Fruit fly (Drosophila melanogaster) whole organism, embryonic: ENCODE data around the gene aop.

Experiments
- Antp ChIP-seq: fragments of 200-800 bp; sonication (Bioruptor generic); optimal IDR thresholded peaks from 3 replicates; lab custom pipeline; 2016; ENCODE audit warnings: missing biosample characterization, missing genetic modification characterization
- Blimp-1 ChIP-seq: fragments of 200-800 bp; sonication (Bioruptor generic); optimal IDR thresholded peaks from 3 replicates; lab custom pipeline; 2018; ENCODE audit warnings: missing biosample characterization, missing genetic modification characterization, mild to moderate bottlenecking, moderate library complexity, missing genetic modification reagents
- CG11560 ChIP-seq: fragments of 200-800 bp; sonication (Bioruptor generic); IDR thresholded peaks from 3 replicates; pipeline ENCODE4 v1.3.6; 2022; ENCODE audit warnings: missing biosample characterization, missing genetic modification characterization
- CG1233 ChIP-seq: fragments of 200-800 bp; sonication (Bioruptor generic); optimal IDR thresholded peaks from 4 replicates; lab custom pipeline; 2018; ENCODE audit warnings: missing biosample characterization, mild to moderate bottlenecking, missing genetic modification characterization
- CG12744 ChIP-seq: fragments of 200-800 bp; sonication (Bioruptor generic); optimal IDR thresholded peaks from 2 replicates; lab custom pipeline; 2016; ENCODE audit warnings: missing biosample characterization, missing genetic modification characterization
- CG12942 ChIP-seq: fragments of 200-800 bp; sonication (Bioruptor generic); optimal IDR thresholded peaks from 3 replicates; lab custom pipeline; 2016; ENCODE audit warnings: missing biosample characterization, missing genetic modification characterization
- CG14014 ChIP-seq: fragments of 200-800 bp; sonication (Bioruptor generic); IDR thresholded peaks from 2 replicates; pipeline ENCODE4 v1.3.6; 2022; ENCODE audit warnings: missing biosample characterization, missing genetic modification characterization
- CG17385 ChIP-seq: fragments of 200-800 bp; sonication (Bioruptor generic); optimal IDR thresholded peaks from 3 replicates; lab custom pipeline; 2018; ENCODE audit warnings: missing biosample characterization, mild to moderate bottlenecking, missing genetic modification characterization
- CG17829 ChIP-seq: fragments of 200-800 bp; optimal IDR thresholded peaks from 2 replicates; lab custom pipeline; 2019; ENCODE audit warnings: missing biosample characterization, mild to moderate bottlenecking, missing genetic modification characterization, moderate library complexity
- CG30403 ChIP-seq: fragments of 200-800 bp; sonication (Bioruptor generic); optimal IDR thresholded peaks from 3 replicates; lab custom pipeline; 2016; ENCODE audit warnings: missing biosample characterization, missing genetic modification characterization
- CG31224 ChIP-seq: fragments of 200-800 bp; sonication (Bioruptor generic); IDR thresholded peaks from 2 replicates; pipeline ENCODE4 v1.3.6; 2022; ENCODE audit warnings: missing biosample characterization, missing genetic modification characterization
- CG33557 ChIP-seq: fragments of 200-800 bp; sonication (Bioruptor generic); optimal IDR thresholded peaks from 2 replicates; lab custom pipeline; 2019; ENCODE audit warnings: missing biosample characterization, mild to moderate bottlenecking, missing genetic modification characterization, moderate library complexity
- CG3407 ChIP-seq: fragments of 200-800 bp; sonication (Bioruptor generic); optimal IDR thresholded peaks from 2 replicates; lab custom pipeline; 2018; ENCODE audit warnings: missing biosample characterization, mild to moderate bottlenecking, missing genetic modification characterization
- CG43689 ChIP-seq: fragments of 200-800 bp; sonication (Bioruptor generic); IDR thresholded peaks from 2 replicates; pipeline ENCODE4 v1.3.6; 2022; ENCODE audit warnings: missing biosample characterization, missing genetic modification characterization
- CG6854 ChIP-seq: fragments of 200-800 bp; sonication (Bioruptor generic); optimal IDR thresholded peaks from 3 replicates; lab custom pipeline; 2017; ENCODE audit warnings: missing biosample characterization, mild to moderate bottlenecking, missing genetic modification characterization
- CG7963 ChIP-seq: fragments of 200-800 bp; sonication (Bioruptor generic); IDR thresholded peaks from 3 replicates; pipeline ENCODE4 v1.3.6; 2022; ENCODE audit warnings: missing biosample characterization, missing genetic modification characterization; ENCODE audit not compliant: partially characterized antibody
- CG7987 ChIP-seq: fragments of 200-800 bp; sonication (Bioruptor generic); optimal IDR thresholded peaks from 2 replicates; lab custom pipeline; 2018; ENCODE audit warnings: missing biosample characterization, mild to moderate bottlenecking, missing genetic modification characterization, moderate library complexity
- CG8478 ChIP-seq: fragments of >200 bp; optimal IDR thresholded peaks from 2 replicates; lab custom pipeline; 2018
- CG9727 ChIP-seq: fragments of 200-800 bp; sonication (Bioruptor generic); optimal IDR thresholded peaks from 3 replicates; lab custom pipeline; 2017; ENCODE audit warnings: missing biosample characterization, mild to moderate bottlenecking, missing genetic modification characterization
- CG9876 ChIP-seq: fragments of 200-800 bp; sonication (Bioruptor generic); optimal IDR thresholded peaks from 2 replicates; lab custom pipeline; 2016; ENCODE audit warnings: missing biosample characterization, missing genetic modification characterization
- Camta ChIP-seq: fragments of 200-800 bp; sonication (Bioruptor generic); optimal IDR thresholded peaks from 2 replicates; lab custom pipeline; 2016; ENCODE audit warnings: missing biosample characterization, missing genetic modification characterization
- D ChIP-seq, 2 experiments: fragments of 200-800 bp in 1 of 2; fragments of >200 bp in 1 of 2; sonication (Bioruptor generic) in 1 of 2; optimal IDR thresholded peaks; 2 replicates in 1 of 2; 3 replicates in 1 of 2; lab custom pipeline; 2017; ENCODE audit warnings: mild to moderate bottlenecking in 1 of 2, missing biosample characterization in 1 of 2, missing genetic modification characterization in 1 of 2, missing genetic modification reagents in 1 of 2
- Dek ChIP-seq: fragments of 200-800 bp; sonication (Bioruptor generic); optimal IDR thresholded peaks from 3 replicates; lab custom pipeline; 2019; ENCODE audit warnings: missing biosample characterization, mild to moderate bottlenecking, missing genetic modification characterization, moderate library complexity
- Dll ChIP-seq: fragments of 200-800 bp; sonication (Bioruptor generic); IDR thresholded peaks from 4 replicates; pipeline ENCODE4 v1.3.6; 2022; ENCODE audit warnings: missing biosample characterization, missing genetic modification characterization; ENCODE audit not compliant: partially characterized antibody
- Fer3 ChIP-seq: fragments of 200-800 bp; sonication (Bioruptor generic); optimal IDR thresholded peaks from 2 replicates; lab custom pipeline; 2018; ENCODE audit warnings: missing biosample characterization, mild to moderate bottlenecking, missing genetic modification characterization, moderate library complexity
- Jarid2 ChIP-seq: fragments of 200-800 bp; sonication (Bioruptor generic); optimal IDR thresholded peaks from 3 replicates; lab custom pipeline; 2017; ENCODE audit warnings: mild to moderate bottlenecking, missing biosample characterization, missing genetic modification reagents, missing genetic modification characterization
- MESR4 ChIP-seq: fragments of 200-800 bp; sonication (Bioruptor generic); optimal IDR thresholded peaks from 2 replicates; lab custom pipeline; 2018; ENCODE audit warnings: missing biosample characterization, mild to moderate bottlenecking, missing genetic modification characterization, moderate library complexity
- Mes4 ChIP-seq: fragments of 200-800 bp; sonication (Bioruptor generic); optimal IDR thresholded peaks from 2 replicates; lab custom pipeline; 2016; ENCODE audit warnings: missing biosample characterization, missing genetic modification characterization
- PHDP ChIP-seq: fragments of 200-800 bp; sonication (Bioruptor generic); optimal IDR thresholded peaks from 3 replicates; lab custom pipeline; 2018; ENCODE audit warnings: missing biosample characterization, mild to moderate bottlenecking, missing genetic modification characterization, moderate library complexity
- Scr ChIP-seq: fragments of 200-800 bp; sonication (Bioruptor generic); IDR thresholded peaks from 2 replicates; pipeline ENCODE4 v1.3.6; 2022; ENCODE audit warnings: missing biosample characterization, missing genetic modification characterization; ENCODE audit not compliant: partially characterized antibody
- Sin3A ChIP-seq: fragments of >200 bp; optimal IDR thresholded peaks from 2 replicates; lab custom pipeline; 2018
- Sox102F ChIP-seq: fragments of 200-800 bp; sonication (Bioruptor generic); optimal IDR thresholded peaks from 2 replicates; lab custom pipeline; 2018; ENCODE audit warnings: missing biosample characterization, mild to moderate bottlenecking, missing genetic modification characterization, moderate library complexity
- Xbp1 ChIP-seq: fragments of 200-800 bp; sonication (Bioruptor generic); optimal IDR thresholded peaks from 3 replicates; lab custom pipeline; 2016; ENCODE audit warnings: missing biosample characterization, mild to moderate bottlenecking, missing genetic modification characterization
- az2 ChIP-seq: fragments of 200-800 bp; sonication (Bioruptor generic); optimal IDR thresholded peaks from 3 replicates; lab custom pipeline; 2016; ENCODE audit warnings: missing biosample characterization, missing genetic modification characterization
- bigmax ChIP-seq: fragments of 200-800 bp; sonication (Bioruptor generic); optimal IDR thresholded peaks from 2 replicates; lab custom pipeline; 2018; ENCODE audit warnings: missing biosample characterization, mild to moderate bottlenecking, missing genetic modification characterization
- cg ChIP-seq: fragments of 200-800 bp; sonication (Bioruptor generic); optimal IDR thresholded peaks from 3 replicates; lab custom pipeline; 2019; ENCODE audit warnings: missing biosample characterization, mild to moderate bottlenecking, missing genetic modification characterization, moderate library complexity
- gro ChIP-seq: fragments of 200-800 bp; sonication (Bioruptor generic); optimal IDR thresholded peaks from 2 replicates; lab custom pipeline; 2016; ENCODE audit warnings: missing biosample characterization, missing genetic modification characterization
- her ChIP-seq: fragments of 200-800 bp; sonication (Bioruptor generic); optimal IDR thresholded peaks from 2 replicates; lab custom pipeline; 2016; ENCODE audit warnings: missing biosample characterization, missing genetic modification characterization
- hkb ChIP-seq, 2 experiments: fragments of 200-800 bp in 1 of 2; fragments of >200 bp in 1 of 2; sonication (Bioruptor generic) in 1 of 2; IDR thresholded peaks in 1 of 2; optimal IDR thresholded peaks in 1 of 2; 2 replicates each; pipeline versions ENCODE4 v1.3.6 to Lab custom; 2017 to 2022; ENCODE audit warnings: missing biosample characterization in 1 of 2, missing genetic modification characterization in 1 of 2
- knrl ChIP-seq: fragments of 200-800 bp; sonication (Bioruptor generic); IDR thresholded peaks from 3 replicates; pipeline ENCODE4 v1.3.6; 2022; ENCODE audit warnings: missing biosample characterization, missing genetic modification characterization; ENCODE audit not compliant: partially characterized antibody
- lmd ChIP-seq: fragments of 200-800 bp; sonication (Bioruptor generic); IDR thresholded peaks from 2 replicates; pipeline ENCODE4 v1.3.6; 2022; ENCODE audit warnings: missing biosample characterization, missing genetic modification characterization
- oc ChIP-seq: fragments of 200-800 bp; sonication (Bioruptor generic); optimal IDR thresholded peaks from 2 replicates; lab custom pipeline; 2018; ENCODE audit warnings: missing biosample characterization, mild to moderate bottlenecking, missing genetic modification characterization, moderate library complexity
- pros ChIP-seq: fragments of 200-800 bp; sonication (Bioruptor generic); optimal IDR thresholded peaks from 3 replicates; lab custom pipeline; 2019; ENCODE audit warnings: missing biosample characterization, mild to moderate bottlenecking, missing genetic modification characterization, moderate library complexity
- pzg ChIP-seq: fragments of 200-800 bp; sonication (Bioruptor generic); optimal IDR thresholded peaks from 3 replicates; lab custom pipeline; 2018; ENCODE audit warnings: missing biosample characterization, mild to moderate bottlenecking, missing genetic modification characterization, moderate library complexity
- shn ChIP-seq: fragments of 200-800 bp; sonication (Bioruptor generic); optimal IDR thresholded peaks from 3 replicates; lab custom pipeline; 2016; ENCODE audit warnings: missing biosample characterization, missing genetic modification characterization
- slbo ChIP-seq: fragments of 200-800 bp; sonication (Bioruptor generic); IDR thresholded peaks from 2 replicates; pipeline ENCODE4 v1.3.6; 2022; ENCODE audit warnings: missing biosample characterization, missing genetic modification characterization
- wek ChIP-seq: fragments of 200-800 bp; sonication (Bioruptor generic); optimal IDR thresholded peaks from 3 replicates; lab custom pipeline; 2018; ENCODE audit warnings: missing biosample characterization, mild to moderate bottlenecking, missing genetic modification characterization, moderate library complexity
- zfh2 ChIP-seq: fragments of 200-800 bp; sonication (Bioruptor generic); optimal IDR thresholded peaks from 2 replicates; lab custom pipeline; 2016; ENCODE audit warnings: missing biosample characterization, missing genetic modification characterization

aop gene

dm6 chr2L:2164520-2165237, 13.9 kb downstream of the aop start (continued):
- TF ChIP-seq gro (GFP tag; lab: Kevin White, UChicago) (no peak), zfh2 (GFP tag; lab: Kevin White, UChicago) (no peak), PHDP (tag; lab: Kevin White, UChicago) (no peak), CG17829 (tag; lab: Kevin White, UChicago) (peak; percentile 91), Antp (GFP tag; lab: Kevin White, UChicago) (peak; percentile 76), Sin3A (lab: Kevin White, UChicago) (no peak), CG6854 (GFP tag; lab: Kevin White, UChicago) (no peak), Scr (GFP tag; lab: Robert Waterston, UW) (0 out of 2 replicates have a peak, but pooled peaks have one; percentile 17), pros (GFP tag; lab: Kevin White, UChicago) (peak; percentile 100), Jarid2 (GFP tag; lab: Kevin White, UChicago) (no peak), knrl (GFP tag; lab: Robert Waterston, UW) (no peak), CG3407 (peak; percentile 10), CG30403 (GFP tag; lab: Kevin White, UChicago) (peak; percentile 58), slbo (no peak), CG1233 (GFP tag; lab: Kevin White, UChicago) (peak; percentile 43), Fer3 (tag; lab: Kevin White, UChicago) (no peak), bigmax (no peak), CG11560 (tag; lab: Robert Waterston, UW) (no peak), Sox102F (GFP tag; lab: Kevin White, UChicago) (peak; percentile 0), pzg (GFP tag; lab: Kevin White, UChicago) (no peak), CG8478 (lab: Kevin White, UChicago) (no peak), CG33557 (GFP tag; lab: Kevin White, UChicago) (peak; percentile 90), CG7963 (no peak), Camta (GFP tag; lab: Kevin White, UChicago) (peak; percentile 39), CG9876 (GFP tag; lab: Kevin White, UChicago) (peak; percentile 25), Dll (GFP tag; lab: Robert Waterston, UW) (no peak), CG31224 (GFP tag; lab: Robert Waterston, UW) (0 out of 2 replicates have a peak, but pooled peaks have one; percentile 19), Dek (tag; lab: Kevin White, UChicago) (no peak), az2 (GFP tag; lab: Kevin White, UChicago) (peak; percentile 68), oc (tag; lab: Kevin White, UChicago) (peak; percentile 44), wek (peak; percentile 51), CG7987 (GFP tag; lab: Kevin White, UChicago) (no peak), hkb (optimal IDR thresholded peaks at IDR 0.05; lab: Kevin White, UChicago) (no peak), hkb (GFP tag; IDR thresholded peaks at IDR 0.05; lab: Robert Waterston, UW) (peak; percentile 54; the same call in 1 of the 2 replicates), MESR4 (no peak), CG12942 (GFP tag; lab: Kevin White, UChicago) (peak; percentile 44), D (optimal IDR thresholded peaks at IDR 0.05; lab: Kevin White, UChicago) (peak; percentile 94), D (GFP tag; optimal IDR thresholded peaks at IDR 0.05; lab: Kevin White, UChicago) (peak; percentile 76), CG12744 (GFP tag; lab: Kevin White, UChicago) (peak; percentile 55), CG14014 (GFP tag; lab: Robert Waterston, UW) (0 out of 2 replicates have a peak, but pooled peaks have one; percentile 9), CG9727 (GFP tag; lab: Kevin White, UChicago) (peak; percentile 89), Xbp1 (GFP tag; lab: Kevin White, UChicago) (peak; percentile 67), her (GFP tag; lab: Kevin White, UChicago) (peak; percentile 54), lmd (GFP tag; lab: Robert Waterston, UW) (peak; percentile 26; the same call in 1 of the 2 replicates), CG43689 (GFP tag; lab: Robert Waterston, UW) (no peak), CG17385 (GFP tag; lab: Kevin White, UChicago) (peak; percentile 3), Blimp-1 (GFP tag; lab: Kevin White, UChicago) (peak; percentile 63), cg (GFP tag; lab: Kevin White, UChicago) (no peak), Mes4 (GFP tag; lab: Kevin White, UChicago) (peak; percentile 56), shn (GFP tag; lab: Kevin White, UChicago) (peak; percentile 46)
